Fruit fly (Drosophila melanogaster) Kc167 (cell line): ENCODE results near the gene Cftr.

Experiments
- Myc ChIP-seq: fragments of >200 bp; optimal IDR thresholded peaks from 2 replicates; lab custom pipeline; 2017; ENCODE audit warnings: missing external identifiers
- Sin3A ChIP-seq: fragments of >200 bp; optimal IDR thresholded peaks from 2 replicates; lab custom pipeline; 2018; ENCODE audit warnings: missing external identifiers
- psq ChIP-seq: fragments of >200 bp; optimal IDR thresholded peaks from 2 replicates; lab custom pipeline; 2017; ENCODE audit warnings: missing external identifiers
- ttk ChIP-seq: sonication (Bioruptor generic); optimal IDR thresholded peaks from 2 replicates; lab custom pipeline; 2017; ENCODE audit warnings: missing external identifiers

DNA sequence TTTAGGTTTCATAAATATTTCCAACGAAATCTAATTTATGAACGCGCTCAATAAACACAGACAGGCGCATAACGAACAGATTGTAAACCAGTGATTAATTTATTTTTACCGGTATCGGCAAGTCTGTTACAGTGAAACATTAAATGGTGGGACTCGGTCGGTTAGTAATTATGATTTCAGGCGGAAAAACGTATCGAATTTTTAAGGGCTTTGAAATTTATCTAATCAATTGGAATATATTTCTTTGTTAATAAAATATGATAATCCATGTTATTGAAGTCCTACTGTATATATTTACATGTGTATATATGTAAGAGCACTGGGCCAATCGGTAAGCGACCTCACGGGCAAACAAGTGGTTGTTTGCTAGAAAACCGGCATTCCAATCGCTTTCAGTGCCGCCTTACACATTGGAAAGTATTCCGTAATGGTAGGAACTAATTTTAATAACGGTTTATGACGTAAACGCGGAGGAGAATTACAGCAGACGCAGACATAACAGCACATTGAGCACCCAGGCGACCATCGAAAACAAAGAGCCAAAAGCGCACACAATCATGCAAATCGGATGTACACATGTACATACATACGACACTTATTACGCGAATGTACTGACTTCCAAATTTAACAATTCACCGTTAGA is 560 bp downstream of the Cftr start:
- TF ChIP-seq psq (lab: Kevin White, UChicago): no peak
- TF ChIP-seq ttk (lab: Kevin White, UChicago): no peak
- no peak for TF ChIP-seq Sin3A (lab: Kevin White, UChicago)
- no peak for TF ChIP-seq Myc (lab: Kevin White, UChicago)
